Fruit fly (Drosophila melanogaster) whole organism, embryonic: Measurements from ENCODE around the gene prd1.

ENCODE experiments used
- CHES-1-like ChIP-seq: fragments of 200-800 bp; sonication (Bioruptor generic); optimal IDR thresholded peaks from 2 replicates; lab custom pipeline; 2016; ENCODE audit warnings: missing biosample characterization, missing genetic modification characterization
- eyg ChIP-seq: fragments of 200-800 bp; sonication (Bioruptor generic); optimal IDR thresholded peaks from 3 replicates; lab custom pipeline; 2016; ENCODE audit warnings: missing biosample characterization, missing genetic modification characterization
- gfzf ChIP-seq: fragments of 200-800 bp; sonication (Bioruptor generic); optimal IDR thresholded peaks from 2 replicates; lab custom pipeline; 2016; ENCODE audit warnings: missing biosample characterization, mild to moderate bottlenecking, missing genetic modification characterization, moderate library complexity
- kni ChIP-seq: fragments of 200-800 bp; sonication (Bioruptor generic); optimal IDR thresholded peaks from 3 replicates; lab custom pipeline; 2017; ENCODE audit warnings: mild to moderate bottlenecking, missing biosample characterization, missing genetic modification reagents, missing genetic modification characterization
- nerfin-2 ChIP-seq: fragments of 200-800 bp; sonication (Bioruptor generic); IDR thresholded peaks from 2 replicates; pipeline ENCODE4 v1.3.6; 2022; ENCODE audit warnings: missing biosample characterization, missing genetic modification characterization; ENCODE audit not compliant: partially characterized antibody
- oc ChIP-seq: fragments of 200-800 bp; sonication (Bioruptor generic); optimal IDR thresholded peaks from 2 replicates; lab custom pipeline; 2018; ENCODE audit warnings: missing biosample characterization, mild to moderate bottlenecking, missing genetic modification characterization, moderate library complexity

dm6 chr3R:11805584-11805983 lies 18.8 kb upstream of the prd1 start:
- TF ChIP-seq eyg (GFP tag; lab: Kevin White, UChicago) = no peak
- TF ChIP-seq CHES-1-like (GFP tag; lab: Kevin White, UChicago) = no peak
- no peak for TF ChIP-seq nerfin-2 (GFP tag; lab: Robert Waterston, UW)
- TF ChIP-seq kni = no peak
- no peak for TF ChIP-seq gfzf (GFP tag; lab: Kevin White, UChicago)
- no peak for TF ChIP-seq oc (tag; lab: Kevin White, UChicago)
